Worm (Caenorhabditis elegans) whole organism, L3 larva: ENCODE measurements around the gene C54D1.7.

ENCODE experiments used
- tbx-2 ChIP-seq: sonication (generic microtip); optimal IDR thresholded peaks from 2 replicates; lab custom pipeline; 2016; ENCODE audit warnings: mild to moderate bottlenecking, missing genetic modification characterization, missing compliant biosample characterization
- zag-1 ChIP-seq: fragments of 150-350 bp; optimal IDR thresholded peaks from 2 replicates; lab custom pipeline; 2014; ENCODE audit warnings: missing biosample characterization, missing genetic modification characterization

DNA sequence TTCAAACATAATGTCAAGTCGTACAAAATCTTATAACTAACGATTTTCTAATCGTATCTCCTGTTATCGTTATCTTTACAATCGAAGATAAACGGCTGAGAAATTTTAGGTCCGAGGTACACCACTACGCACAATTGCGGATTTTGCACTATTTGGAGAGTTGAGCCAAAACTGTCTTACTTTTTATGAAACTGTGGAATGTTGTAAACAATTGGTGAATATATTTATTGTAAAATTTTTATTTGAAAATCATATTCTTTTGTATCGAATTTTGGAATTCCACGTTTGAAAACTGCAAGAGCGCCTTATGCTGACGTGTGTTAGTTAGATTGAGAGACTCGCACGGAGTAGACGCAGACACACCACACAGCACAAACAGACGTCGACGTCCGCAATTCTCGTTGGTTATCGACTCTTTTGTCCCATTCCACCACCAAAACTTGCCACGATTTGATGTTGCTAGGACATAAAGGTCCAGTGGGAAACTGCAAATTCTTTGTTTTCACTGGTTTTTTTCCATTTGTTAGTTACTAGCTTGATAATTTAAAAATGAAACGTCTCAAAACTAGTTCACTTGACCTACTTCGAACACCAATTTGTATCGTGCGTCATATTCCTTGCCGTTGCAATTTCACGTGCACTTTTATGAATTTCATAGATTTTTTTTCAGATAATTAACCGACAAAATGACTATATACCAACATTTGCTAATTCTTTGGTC, 38.2 kb upstream of the C54D1.7 start, which contains the start of gene dnj-7:
- TF ChIP-seq tbx-2: peak; percentile 1
- TF ChIP-seq zag-1 (tag; lab: Kevin White, UChicago): no peak
